Fruit fly (Drosophila melanogaster): Measurements from ENCODE around the gene Coa7.

The Coa7 gene

DNA sequence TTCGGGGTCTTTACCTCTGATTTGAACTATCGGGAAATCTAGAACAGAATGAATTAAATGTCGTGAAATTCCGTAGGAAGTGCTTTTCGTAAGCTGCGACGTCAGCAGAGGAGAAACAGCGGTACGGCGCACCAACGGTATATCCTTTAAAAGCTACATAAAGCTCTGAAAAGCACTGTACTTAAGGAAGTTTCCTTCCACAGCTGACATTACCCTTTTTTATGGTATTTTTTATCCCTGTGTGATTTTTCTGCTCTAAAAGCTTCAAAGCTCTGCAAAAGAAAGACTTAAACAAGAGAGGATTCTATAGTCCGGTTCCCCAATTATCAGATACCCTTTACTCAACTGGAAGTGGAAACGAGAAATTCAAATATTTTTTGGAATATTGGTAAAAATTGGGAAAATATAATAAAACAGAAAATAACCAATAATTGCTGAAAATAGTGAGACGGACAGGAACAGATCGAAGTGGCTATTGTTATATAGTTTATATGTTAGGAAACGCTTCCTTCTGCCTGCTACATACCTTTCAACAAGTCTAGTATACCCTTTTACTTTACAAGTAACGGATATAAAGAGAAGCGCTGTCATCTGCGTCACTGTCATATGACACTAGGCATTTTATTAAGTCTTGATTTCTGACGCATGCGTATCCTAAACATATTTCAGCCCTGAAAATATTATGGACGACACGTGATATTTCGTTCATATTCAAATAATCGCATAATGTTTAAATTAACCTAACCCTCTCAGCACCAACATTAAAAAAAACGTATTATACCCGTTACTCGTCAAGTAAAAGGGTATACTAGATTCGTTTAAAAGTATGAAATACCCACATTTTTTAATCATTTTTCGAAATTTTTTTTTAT lies 8.5 kb upstream of the Coa7 start, which contains the start of the genes stnA and stnB (continued):
- TF ChIP-seq pnt (GFP tag; optimal IDR thresholded peaks at IDR 0.05) (peak; percentile 2), CG2889 (GFP tag; IDR thresholded peaks at IDR 0.05) (no peak), CG12219 (GFP tag; optimal IDR thresholded peaks at IDR 0.05) (no peak), CG14667 (GFP tag; IDR thresholded peaks at IDR 0.05) (0 out of 2 replicates have a peak, but pooled peaks have one; percentile 9), Aef1 (GFP tag; IDR thresholded peaks at IDR 0.05) (0 out of 3 replicates have a peak, but pooled peaks have one; percentile 18), CG17612 (GFP tag; IDR thresholded peaks at IDR 0.05) (no peak), NfI (GFP tag; optimal IDR thresholded peaks at IDR 0.05) (peak; percentile 28), Hr51 (GFP tag; optimal IDR thresholded peaks at IDR 0.05) (peak in 1 of 2 experiments; percentile 57), CG4730 (GFP tag; IDR thresholded peaks at IDR 0.05) (peak; percentile 30; the same call in 1 of the 2 replicates), Hmr (GFP tag; optimal IDR thresholded peaks at IDR 0.05) (peak; percentile 32), CG2678 (tag; optimal IDR thresholded peaks at IDR 0.05) (peak; percentile 61), Deaf1 (tag; optimal IDR thresholded peaks at IDR 0.05) (peak; percentile 2), usp (GFP tag; optimal IDR thresholded peaks at IDR 0.05) (no peak), CG14014 (GFP tag; IDR thresholded peaks at IDR 0.05) (0 out of 2 replicates have a peak, but pooled peaks have one; percentile 43), dimm (GFP tag; IDR thresholded peaks at IDR 0.05) (no peak), CG10267 (tag; optimal IDR thresholded peaks at IDR 0.05) (peak; percentile 3), jing (GFP tag; optimal IDR thresholded peaks at IDR 0.05) (no peak), CG15269 (tag; optimal IDR thresholded peaks at IDR 0.05) (peak; percentile 28), phol (tag; optimal IDR thresholded peaks at IDR 0.05) (peak; percentile 12), Tbp (GFP tag; optimal IDR thresholded peaks at IDR 0.05) (no peak), CG2120 (GFP tag; optimal IDR thresholded peaks at IDR 0.05) (peak; percentile 51), HLH54F (GFP tag; optimal IDR thresholded peaks at IDR 0.05) (peak; percentile 18), Fer3 (tag; optimal IDR thresholded peaks at IDR 0.05) (peak; percentile 36), grau (tag; optimal IDR thresholded peaks at IDR 0.05) (peak; percentile 47), CG1233 (GFP tag; optimal IDR thresholded peaks at IDR 0.05) (no peak), H15 (GFP tag; IDR thresholded peaks at IDR 0.05) (0 out of 3 replicates have a peak, but pooled peaks have one; percentile 14), CG34224 (GFP tag; IDR thresholded peaks at IDR 0.05; ENCODE audit: partially characterized antibody) (no peak), CG17385 (GFP tag; optimal IDR thresholded peaks at IDR 0.05) (peak; percentile 6), row (GFP tag; IDR thresholded peaks at IDR 0.05) (peak; percentile 84), lmd (GFP tag; IDR thresholded peaks at IDR 0.05) (peak; percentile 9; the same call in 1 of the 2 replicates), D19B (GFP tag; optimal IDR thresholded peaks at IDR 0.05) (peak; percentile 56), esg (GFP tag; conservative IDR thresholded peaks at IDR 0.05) (peak; percentile 31; the same call in 1 of the 2 replicates), Dbx (GFP tag; IDR thresholded peaks at IDR 0.05) (0 out of 3 replicates have a peak, but pooled peaks have one; percentile 17), en (GFP tag; optimal IDR thresholded peaks at IDR 0.05) (no peak), CG11504 (tag; optimal IDR thresholded peaks at IDR 0.05) (peak; percentile 54), CG10543 (GFP tag; optimal IDR thresholded peaks at IDR 0.05) (peak; percentile 16), CG30403 (GFP tag; optimal IDR thresholded peaks at IDR 0.05) (peak; percentile 26), B-H2 (GFP tag; optimal IDR thresholded peaks at IDR 0.05) (no peak), slbo (GFP tag; IDR thresholded peaks at IDR 0.05) (0 out of 2 replicates have a peak, but pooled peaks have one; percentile 24), CG33213 (GFP tag; optimal IDR thresholded peaks at IDR 0.05) (no peak), hb (GFP tag; IDR thresholded peaks at IDR 0.05; ENCODE audit: partially characterized antibody) (no peak), vvl (GFP tag; IDR thresholded peaks at IDR 0.05) (0 out of 2 replicates have a peak, but pooled peaks have one; percentile 29), E2f2 (GFP tag; IDR thresholded peaks at IDR 0.05) (0 out of 2 replicates have a peak, but pooled peaks have one; percentile 8), abd-A (tag; optimal IDR thresholded peaks at IDR 0.05) (peak; percentile 32), Pdp1 (GFP tag; optimal IDR thresholded peaks at IDR 0.05) (peak in 1 of 2 experiments; percentile 4), fd102C (GFP tag; optimal IDR thresholded peaks at IDR 0.05) (no peak), Sry-δ (GFP tag; optimal IDR thresholded peaks at IDR 0.05) (no peak), CG9215 (GFP tag; IDR thresholded peaks at IDR 0.05) (peak; percentile 37; the same call in 1 of the 2 replicates)

Data from whole organism, embryonic.